Worm (Caenorhabditis elegans): ENCODE results near the gene mccc-2.

The mccc-2 gene

ce11 chrIII:9060267-9060666 is 28.9 kb downstream of the mccc-2 start (continued):
- TF ChIP-seq rnt-1 (tag; optimal IDR thresholded peaks at IDR 0.05) (no peak), nhr-85 (tag) (no peak)

- TF ChIP-seq lin-15B (tag; optimal IDR thresholded peaks at IDR 0.05), result no peak
- TF ChIP-seq ceh-82 (tag; optimal IDR thresholded peaks at IDR 0.05), result no peak
- TF ChIP-seq fkh-8 (tag; optimal IDR thresholded peaks at IDR 0.05), result no peak
- peak; percentile 31 for TF ChIP-seq lin-14 (GFP tag; optimal IDR thresholded peaks at IDR 0.05)
- no peak for TF ChIP-seq Y116A8C.19 (tag; optimal IDR thresholded peaks at IDR 0.05; ENCODE audit: borderline replicate concordance)
- no peak for TF ChIP-seq tlp-1 (tag; optimal IDR thresholded peaks at IDR 0.05)
- peak; percentile 28 for TF ChIP-seq snu-23 (GFP tag; optimal IDR thresholded peaks at IDR 0.05)
- no peak for TF ChIP-seq mep-1 (tag; optimal IDR thresholded peaks at IDR 0.05)
- no peak for TF ChIP-seq vab-15 (tag; optimal IDR thresholded peaks at IDR 0.05)
- no peak for TF ChIP-seq sox-4 (tag; optimal IDR thresholded peaks at IDR 0.05)
- TF ChIP-seq blmp-1 (tag; optimal IDR thresholded peaks at IDR 0.05), result no peak
- TF ChIP-seq fos-1 (tag; optimal IDR thresholded peaks at IDR 0.05), result no peak
- TF ChIP-seq skn-1 (tag; optimal IDR thresholded peaks at IDR 0.05), result peak; percentile 97
- TF ChIP-seq hpl-2 (GFP tag; optimal IDR thresholded peaks at IDR 0.05), result no peak
- no peak for TF ChIP-seq ztf-4 (tag; optimal IDR thresholded peaks at IDR 0.05)
- TF ChIP-seq lin-13 (GFP tag; optimal IDR thresholded peaks at IDR 0.05), result no peak
- no peak for TF ChIP-seq unc-62 (GFP tag; optimal IDR thresholded peaks at IDR 0.05)
- peak; percentile 67 for TF ChIP-seq nhr-20 (tag; optimal IDR thresholded peaks at IDR 0.05)
- TF ChIP-seq mdl-1 (tag; optimal IDR thresholded peaks at IDR 0.05), result peak in 1 of 2 experiments; percentile 22
- no peak for TF ChIP-seq mef-2 (tag; optimal IDR thresholded peaks at IDR 0.05)
- TF ChIP-seq nhr-19 (GFP tag; conservative IDR thresholded peaks at IDR 0.05), result no peak
- peak in 1 of 2 experiments; percentile 33 for TF ChIP-seq lin-35 (GFP tag; optimal IDR thresholded peaks at IDR 0.05)
- no peak for TF ChIP-seq dsc-1 (tag; optimal IDR thresholded peaks at IDR 0.05)
- peak in 1 of 2 experiments; percentile 10 for TF ChIP-seq efl-1 (optimal IDR thresholded peaks at IDR 0.05)
- TF ChIP-seq efl-1 (GFP tag; optimal IDR thresholded peaks at IDR 0.05 in 1 of 2), result peak in 1 of 2 experiments; percentile 56
- peak; percentile 0 for TF ChIP-seq rnt-1 (tag; optimal IDR thresholded peaks at IDR 0.05)
- no peak for TF ChIP-seq jun-1 (tag; optimal IDR thresholded peaks at IDR 0.05)
- no peak for TF ChIP-seq alr-1 (tag; optimal IDR thresholded peaks at IDR 0.05; ENCODE audit: borderline replicate concordance)
- no peak for TF ChIP-seq nhr-90 (tag; optimal IDR thresholded peaks at IDR 0.05; ENCODE audit: poor library complexity)
- TF ChIP-seq aha-1 (tag; optimal IDR thresholded peaks at IDR 0.05), result no peak
- TF ChIP-seq nhr-71 (tag; optimal IDR thresholded peaks at IDR 0.05), result peak; percentile 38
- no peak for TF ChIP-seq fkh-4 (tag; optimal IDR thresholded peaks at IDR 0.05; ENCODE audit: borderline replicate concordance)
- no peak for TF ChIP-seq nhr-85 (tag)
- no peak for TF ChIP-seq nhr-11 (tag; optimal IDR thresholded peaks at IDR 0.05)
- peak; percentile 46 for TF ChIP-seq elt-2 (tag; optimal IDR thresholded peaks at IDR 0.05)
- TF ChIP-seq swsn-7 (tag; optimal IDR thresholded peaks at IDR 0.05), result peak; percentile 10
- TF ChIP-seq mab-9 (GFP tag; IDR thresholded peaks at IDR 0.05), result no peak
Measured at ce11 chrIII:9058959-9059534, 30.1 kb downstream of the mccc-2 start, which contains the start of gene gst-1. Gene gst-1, plus strand, starts transcription at chrIII:9059331.

ce11 chrIII:9054414-9055147 is 34.6 kb downstream of the mccc-2 start, which contains the start of gene cls-2:
Gene cls-2, plus strand, starts transcription at chrIII:9055048.
- TF ChIP-seq swsn-7 (tag; optimal IDR thresholded peaks at IDR 0.05) (no peak), nhr-90 (tag; optimal IDR thresholded peaks at IDR 0.05; ENCODE audit: poor library complexity) (no peak), dpl-1 (GFP tag; optimal IDR thresholded peaks at IDR 0.05) (peak in 1 of 3 experiments; percentile 20), nhr-19 (GFP tag; conservative IDR thresholded peaks at IDR 0.05) (no peak), mep-1 (tag; optimal IDR thresholded peaks at IDR 0.05) (peak; percentile 16), lin-35 (GFP tag; optimal IDR thresholded peaks at IDR 0.05) (peak in 1 of 2 experiments; percentile 21), lsy-2 (tag; optimal IDR thresholded peaks at IDR 0.05) (peak; percentile 5 to 42), efl-1 (optimal IDR thresholded peaks at IDR 0.05) (peak in 1 of 2 experiments; percentile 37), efl-1 (GFP tag; optimal IDR thresholded peaks at IDR 0.05 in 1 of 2) (peak; percentile 7 to 43), zip-4 (GFP tag; optimal IDR thresholded peaks at IDR 0.05) (peak; percentile 10), skn-1 (tag; optimal IDR thresholded peaks at IDR 0.05) (peak; percentile 54), ceh-82 (tag; optimal IDR thresholded peaks at IDR 0.05) (peak in 1 of 3 experiments; percentile 56)
